Fruit fly (Drosophila melanogaster) whole organism, embryonic: Measurements from ENCODE around the gene CG12608.

Experiments
- Atf6 ChIP-seq: fragments of 200-800 bp; sonication (Bioruptor generic); IDR thresholded peaks from 2 replicates; pipeline ENCODE4 v1.3.6; 2022; ENCODE audit warnings: missing biosample characterization, missing genetic modification characterization
- CG10274 ChIP-seq: fragments of 200-800 bp; sonication (Bioruptor generic); optimal IDR thresholded peaks from 3 replicates; lab custom pipeline; 2017; ENCODE audit warnings: missing biosample characterization, mild to moderate bottlenecking, missing genetic modification characterization
- CG11093 ChIP-seq: fragments of 200-800 bp; sonication (Bioruptor generic); IDR thresholded peaks from 3 replicates; pipeline ENCODE4 v1.3.6; 2022; ENCODE audit warnings: missing biosample characterization, missing genetic modification characterization
- CG11456 ChIP-seq: fragments of 200-800 bp; sonication (Bioruptor generic); IDR thresholded peaks from 3 replicates; pipeline ENCODE4 v1.3.6; 2022; ENCODE audit warnings: missing biosample characterization, missing genetic modification characterization
- CG12942 ChIP-seq: fragments of 200-800 bp; sonication (Bioruptor generic); optimal IDR thresholded peaks from 3 replicates; lab custom pipeline; 2016; ENCODE audit warnings: missing biosample characterization, missing genetic modification characterization
- CG14860 ChIP-seq: fragments of 200-800 bp; sonication (Bioruptor generic); IDR thresholded peaks from 3 replicates; pipeline ENCODE4 v1.3.6; 2022; ENCODE audit warnings: missing biosample characterization, missing genetic modification characterization; ENCODE audit not compliant: partially characterized antibody
- CG17186 ChIP-seq: fragments of 200-800 bp; sonication (Bioruptor generic); optimal IDR thresholded peaks from 3 replicates; lab custom pipeline; 2017; ENCODE audit warnings: missing biosample characterization, missing genetic modification reagents, missing genetic modification characterization
- CG1792 ChIP-seq: fragments of 200-800 bp; sonication (Bioruptor generic); optimal IDR thresholded peaks from 2 replicates; lab custom pipeline; 2016; ENCODE audit warnings: missing biosample characterization, missing genetic modification characterization
- CG2129 ChIP-seq: fragments of 200-800 bp; sonication (Bioruptor generic); IDR thresholded peaks from 2 replicates; pipeline ENCODE4 v1.3.6; 2022; ENCODE audit warnings: missing biosample characterization, missing genetic modification characterization; ENCODE audit not compliant: partially characterized antibody
- CG2875 ChIP-seq: fragments of 200-800 bp; sonication (Bioruptor generic); optimal IDR thresholded peaks from 2 replicates; lab custom pipeline; 2017; ENCODE audit warnings: missing biosample characterization, mild to moderate bottlenecking, missing genetic modification characterization, missing genetic modification reagents
- CG31365 ChIP-seq: fragments of 200-800 bp; sonication (Bioruptor generic); optimal IDR thresholded peaks from 2 replicates; lab custom pipeline; 2018; ENCODE audit warnings: missing biosample characterization, mild to moderate bottlenecking, missing genetic modification characterization
- CG33557 ChIP-seq: fragments of 200-800 bp; sonication (Bioruptor generic); optimal IDR thresholded peaks from 2 replicates; lab custom pipeline; 2019; ENCODE audit warnings: missing biosample characterization, mild to moderate bottlenecking, missing genetic modification characterization, moderate library complexity
- CG3407 ChIP-seq: fragments of 200-800 bp; sonication (Bioruptor generic); optimal IDR thresholded peaks from 2 replicates; lab custom pipeline; 2018; ENCODE audit warnings: missing biosample characterization, mild to moderate bottlenecking, missing genetic modification characterization
- CG4820 ChIP-seq: fragments of 200-800 bp; sonication (Bioruptor generic); optimal IDR thresholded peaks from 3 replicates; lab custom pipeline; 2016; ENCODE audit warnings: missing biosample characterization, missing genetic modification characterization
- CG6175 ChIP-seq: fragments of 200-800 bp; sonication (Bioruptor generic); IDR thresholded peaks from 3 replicates; pipeline ENCODE4 v1.3.6; 2022; ENCODE audit warnings: missing biosample characterization, missing genetic modification characterization
- CG6683 ChIP-seq: fragments of 200-800 bp; sonication (Bioruptor generic); optimal IDR thresholded peaks from 2 replicates; lab custom pipeline; 2017; ENCODE audit warnings: missing biosample characterization, mild to moderate bottlenecking, missing genetic modification characterization, missing genetic modification reagents
- CG6791 ChIP-seq: fragments of 200-800 bp; sonication (Bioruptor generic); IDR thresholded peaks from 3 replicates; pipeline ENCODE4 v1.3.6; 2022; ENCODE audit warnings: missing biosample characterization, missing genetic modification characterization; ENCODE audit not compliant: partially characterized antibody
- CG7928 ChIP-seq: fragments of 200-800 bp; sonication (Bioruptor generic); optimal IDR thresholded peaks from 2 replicates; lab custom pipeline; 2017; ENCODE audit warnings: missing biosample characterization, mild to moderate bottlenecking, missing genetic modification characterization
- CG8478 ChIP-seq: fragments of >200 bp; optimal IDR thresholded peaks from 2 replicates; lab custom pipeline; 2018
- Doc3 ChIP-seq: fragments of 200-800 bp; sonication (Bioruptor generic); IDR thresholded peaks from 3 replicates; pipeline ENCODE4 v1.3.6; 2022; ENCODE audit warnings: missing biosample characterization, missing genetic modification characterization; ENCODE audit not compliant: partially characterized antibody
- GATAe ChIP-seq: fragments of 200-800 bp; sonication (Bioruptor generic); conservative IDR thresholded peaks from 2 replicates; pipeline ENCODE4 v1.3.6; 2022; ENCODE audit warnings: missing biosample characterization, missing genetic modification characterization
- Gug ChIP-seq: fragments of 200-800 bp; sonication (Bioruptor generic); IDR thresholded peaks from 4 replicates; pipeline ENCODE4 v1.3.6; 2022; ENCODE audit warnings: missing biosample characterization, missing genetic modification characterization
- HmgZ ChIP-seq: fragments of 200-800 bp; sonication (Bioruptor generic); optimal IDR thresholded peaks from 2 replicates; lab custom pipeline; 2018; ENCODE audit warnings: missing biosample characterization, mild to moderate bottlenecking, missing genetic modification characterization
- MESR4 ChIP-seq: fragments of 200-800 bp; sonication (Bioruptor generic); optimal IDR thresholded peaks from 2 replicates; lab custom pipeline; 2018; ENCODE audit warnings: missing biosample characterization, mild to moderate bottlenecking, missing genetic modification characterization, moderate library complexity
- Scr ChIP-seq: fragments of 200-800 bp; sonication (Bioruptor generic); IDR thresholded peaks from 2 replicates; pipeline ENCODE4 v1.3.6; 2022; ENCODE audit warnings: missing biosample characterization, missing genetic modification characterization; ENCODE audit not compliant: partially characterized antibody
- Sry-β ChIP-seq: fragments of 200-800 bp; sonication (Bioruptor generic); optimal IDR thresholded peaks from 2 replicates; lab custom pipeline; 2018; ENCODE audit warnings: missing biosample characterization, mild to moderate bottlenecking, missing genetic modification characterization, moderate library complexity
- Stat92E ChIP-seq, 3 experiments: fragments of >200 bp in 2 of 3; fragments of 200-800 bp in 1 of 3; sonication (Bioruptor generic) in 1 of 3; optimal IDR thresholded peaks; 2 replicates each; lab custom pipeline; 2017 to 2019; ENCODE audit warnings: missing biosample characterization in 3 of 3, missing genetic modification characterization in 3 of 3, mild to moderate bottlenecking in 1 of 3, moderate library complexity in 1 of 3
- TFAM ChIP-seq: fragments of 200-800 bp; sonication (Bioruptor generic); optimal IDR thresholded peaks from 2 replicates; lab custom pipeline; 2017; ENCODE audit warnings: missing biosample characterization, missing genetic modification characterization, inconsistent platforms
- Xrp1 ChIP-seq: fragments of 200-800 bp; sonication (Bioruptor generic); IDR thresholded peaks from 2 replicates; pipeline ENCODE4 v1.3.6; 2022; ENCODE audit warnings: missing biosample characterization, missing genetic modification characterization
- ab ChIP-seq: fragments of 200-800 bp; sonication (Bioruptor generic); optimal IDR thresholded peaks from 2 replicates; lab custom pipeline; 2016; ENCODE audit warnings: missing biosample characterization, missing genetic modification characterization
- amos ChIP-seq: fragments of 200-800 bp; sonication (Bioruptor generic); IDR thresholded peaks from 2 replicates; pipeline ENCODE4 v1.3.6; 2022; ENCODE audit warnings: missing biosample characterization, missing genetic modification characterization; ENCODE audit not compliant: partially characterized antibody
- bigmax ChIP-seq: fragments of 200-800 bp; sonication (Bioruptor generic); optimal IDR thresholded peaks from 2 replicates; lab custom pipeline; 2018; ENCODE audit warnings: missing biosample characterization, mild to moderate bottlenecking, missing genetic modification characterization
- bowl ChIP-seq: fragments of 200-800 bp; sonication (Bioruptor generic); IDR thresholded peaks from 2 replicates; pipeline ENCODE4 v1.3.6; 2022; ENCODE audit warnings: missing biosample characterization, missing genetic modification characterization
- chn ChIP-seq: fragments of 200-800 bp; sonication (Bioruptor generic); optimal IDR thresholded peaks from 2 replicates; lab custom pipeline; 2016; ENCODE audit warnings: missing biosample characterization, missing genetic modification characterization
- dimm ChIP-seq: fragments of 200-800 bp; sonication (Bioruptor generic); IDR thresholded peaks from 2 replicates; pipeline ENCODE4 v1.3.6; 2022; ENCODE audit warnings: missing biosample characterization, missing genetic modification characterization
- esg ChIP-seq: fragments of 200-800 bp; sonication (Bioruptor generic); conservative IDR thresholded peaks from 2 replicates; pipeline ENCODE4 v1.3.6; 2022; ENCODE audit warnings: missing biosample characterization, missing genetic modification characterization
- exex ChIP-seq: fragments of 200-800 bp; sonication (Bioruptor generic); optimal IDR thresholded peaks from 4 replicates; lab custom pipeline; 2018; ENCODE audit warnings: missing biosample characterization, mild to moderate bottlenecking, missing genetic modification characterization, moderate library complexity
- hbn ChIP-seq: fragments of 200-800 bp; sonication (Bioruptor generic); IDR thresholded peaks from 2 replicates; pipeline ENCODE4 v1.3.6; 2022; ENCODE audit warnings: missing biosample characterization, missing genetic modification characterization; ENCODE audit not compliant: partially characterized antibody
- nau ChIP-seq: fragments of 200-800 bp; sonication (Bioruptor generic); optimal IDR thresholded peaks from 3 replicates; lab custom pipeline; 2017; ENCODE audit warnings: missing biosample characterization, mild to moderate bottlenecking, missing genetic modification characterization, missing genetic modification reagents
- pb ChIP-seq: fragments of 200-800 bp; sonication (Bioruptor generic); optimal IDR thresholded peaks from 3 replicates; lab custom pipeline; 2016; ENCODE audit warnings: missing biosample characterization, missing genetic modification characterization
- pho ChIP-seq: fragments of 200-800 bp; sonication (Bioruptor generic); optimal IDR thresholded peaks from 2 replicates; lab custom pipeline; 2016; ENCODE audit warnings: missing biosample characterization, missing genetic modification characterization
- prd ChIP-seq, 3 experiments: fragments of >200 bp in 2 of 3; fragments of 200-800 bp in 1 of 3; sonication (Bioruptor generic) in 1 of 3; optimal IDR thresholded peaks in 2 of 3; IDR thresholded peaks in 1 of 3; 2 replicates in 2 of 3; 3 replicates in 1 of 3; pipeline versions ENCODE4 v1.3.6 to Lab custom; 2017 to 2022; ENCODE audit warnings: missing biosample characterization in 1 of 3, missing genetic modification characterization in 1 of 3
- ranshi ChIP-seq: fragments of 200-800 bp; sonication (Bioruptor generic); IDR thresholded peaks from 2 replicates; pipeline ENCODE4 v1.3.6; 2022; ENCODE audit warnings: missing biosample characterization, missing genetic modification characterization
- sima ChIP-seq: fragments of 200-800 bp; sonication (Bioruptor generic); optimal IDR thresholded peaks from 2 replicates; lab custom pipeline; 2016; ENCODE audit warnings: missing biosample characterization, missing genetic modification characterization
- sr ChIP-seq: fragments of 200-800 bp; sonication (Bioruptor generic); IDR thresholded peaks from 3 replicates; pipeline ENCODE4 v1.3.6; 2022; ENCODE audit warnings: missing biosample characterization, missing genetic modification characterization
- stc ChIP-seq: fragments of 200-800 bp; sonication (Bioruptor generic); IDR thresholded peaks from 2 replicates; pipeline ENCODE4 v1.3.6; 2022; ENCODE audit warnings: missing biosample characterization, missing genetic modification characterization
- tgo ChIP-seq: fragments of 200-800 bp; sonication (Bioruptor generic); IDR thresholded peaks from 3 replicates; pipeline ENCODE4 v1.3.6; 2022; ENCODE audit warnings: missing biosample characterization, missing genetic modification characterization
- trh ChIP-seq: fragments of 200-800 bp; sonication (Bioruptor generic); optimal IDR thresholded peaks from 2 replicates; lab custom pipeline; 2016; ENCODE audit warnings: missing biosample characterization, missing genetic modification characterization
- twi ChIP-seq: fragments of 200-800 bp; optimal IDR thresholded peaks from 2 replicates; lab custom pipeline; 2019; ENCODE audit warnings: missing biosample characterization, mild to moderate bottlenecking, missing genetic modification characterization, moderate library complexity

The CG12608 gene

dm6 chrX:15323302-15323880 lies 21.0 kb downstream of the CG12608 start (continued):
- TF ChIP-seq bigmax (GFP tag; lab: Kevin White, UChicago), result peak; percentile 100
- TF ChIP-seq MESR4 (GFP tag; lab: Kevin White, UChicago), result peak; percentile 91
- peak; percentile 83 for TF ChIP-seq Xrp1 (GFP tag; lab: Robert Waterston, UW)
- TF ChIP-seq CG12942 (GFP tag; lab: Kevin White, UChicago), result peak; percentile 79
- peak in 1 of 3 experiments; percentile 24 for TF ChIP-seq Stat92E (GFP tag; optimal IDR thresholded peaks at IDR 0.05; lab: Kevin White, UChicago)
- TF ChIP-seq exex, result peak; percentile 51
- TF ChIP-seq CG11456 (GFP tag; lab: Robert Waterston, UW), result peak; percentile 97
- TF ChIP-seq TFAM (GFP tag; lab: Kevin White, UChicago), result no peak
- peak; percentile 66 for TF ChIP-seq twi (tag; lab: Kevin White, UChicago)
- peak; percentile 79 for TF ChIP-seq pb
- TF ChIP-seq CG6683 (GFP tag; lab: Kevin White, UChicago), result peak; percentile 70
- TF ChIP-seq Atf6 (GFP tag; lab: Robert Waterston, UW), result peak; percentile 88
- TF ChIP-seq CG6175 (GFP tag; lab: Robert Waterston, UW), result peak; percentile 87
- TF ChIP-seq CG31365 (tag; lab: Kevin White, UChicago), result peak; percentile 54
- peak; percentile 48; the same call in 1 of the 2 replicates for TF ChIP-seq amos (GFP tag; lab: Robert Waterston, UW)
- TF ChIP-seq CG14860, result no peak
- TF ChIP-seq CG2875 (GFP tag; lab: Kevin White, UChicago), result peak; percentile 65
- peak; percentile 71 for TF ChIP-seq stc (GFP tag; lab: Robert Waterston, UW)
- no peak for TF ChIP-seq CG8478
- peak; percentile 94 for TF ChIP-seq CG17186 (GFP tag; lab: Kevin White, UChicago)
- peak; percentile 85 for TF ChIP-seq CG11093 (GFP tag; lab: Robert Waterston, UW)
- no peak for TF ChIP-seq ab (GFP tag; lab: Kevin White, UChicago)
- TF ChIP-seq Gug (GFP tag; lab: Robert Waterston, UW), result peak; percentile 98
- peak; percentile 58 for TF ChIP-seq CG7928 (GFP tag; lab: Kevin White, UChicago)
- peak; percentile 51; the same call in 2 of the 3 replicates for TF ChIP-seq CG6791
- TF ChIP-seq CG10274 (GFP tag; lab: Kevin White, UChicago), result peak; percentile 65
- 0 out of 2 replicates have a peak, but pooled peaks have one; percentile 30 for TF ChIP-seq Scr (GFP tag; lab: Robert Waterston, UW)
- peak; percentile 86; the same call in 2 of the 3 replicates for TF ChIP-seq sr (GFP tag; lab: Robert Waterston, UW)
- no peak for TF ChIP-seq trh (GFP tag; lab: Kevin White, UChicago)
- peak; percentile 84 for TF ChIP-seq chn (GFP tag; lab: Kevin White, UChicago)
- no peak for TF ChIP-seq hbn (GFP tag; lab: Robert Waterston, UW)
- peak; percentile 71; the same call in 1 of the 2 replicates for TF ChIP-seq bowl
- TF ChIP-seq CG33557, result peak; percentile 36
- TF ChIP-seq CG3407 (GFP tag; lab: Kevin White, UChicago), result peak; percentile 53
- TF ChIP-seq ranshi (GFP tag; lab: Robert Waterston, UW), result peak; percentile 88
- peak; percentile 85 for TF ChIP-seq tgo (GFP tag; lab: Robert Waterston, UW)
- TF ChIP-seq esg (GFP tag; lab: Robert Waterston, UW), result peak; percentile 73
- peak; percentile 84 for TF ChIP-seq pho
- peak; percentile 26 for TF ChIP-seq sima (GFP tag; lab: Kevin White, UChicago)
- TF ChIP-seq CG2129 (GFP tag; lab: Robert Waterston, UW), result no peak
- no peak for TF ChIP-seq Doc3 (GFP tag; lab: Robert Waterston, UW)
- peak; percentile 55 for TF ChIP-seq CG4820 (GFP tag; lab: Kevin White, UChicago)
- TF ChIP-seq HmgZ (tag; lab: Kevin White, UChicago), result peak; percentile 85
- peak; percentile 37; the same call in 1 of the 2 replicates for TF ChIP-seq GATAe (GFP tag; lab: Robert Waterston, UW)
- TF ChIP-seq CG1792, result peak; percentile 78
- TF ChIP-seq dimm (GFP tag; lab: Robert Waterston, UW), result peak; percentile 74
- TF ChIP-seq prd (optimal IDR thresholded peaks at IDR 0.05; lab: Kevin White, UChicago), result no peak
- peak; percentile 90 for TF ChIP-seq prd (GFP tag; IDR thresholded peaks at IDR 0.05; lab: Robert Waterston, UW)
- TF ChIP-seq Sry-β (GFP tag; lab: Kevin White, UChicago), result no peak
- TF ChIP-seq nau, result peak; percentile 75
